Fruit fly (Drosophila melanogaster) whole organism, embryonic: Measurements from ENCODE around the gene Gbeta76C.

Source experiments
- CG1024 ChIP-seq: fragments of 200-800 bp; sonication (Bioruptor generic); IDR thresholded peaks from 2 replicates; pipeline ENCODE4 v1.3.6; 2022; ENCODE audit warnings: missing biosample characterization, missing genetic modification characterization
- CG10543 ChIP-seq: fragments of 200-800 bp; sonication (Bioruptor generic); optimal IDR thresholded peaks from 3 replicates; lab custom pipeline; 2017; ENCODE audit warnings: missing biosample characterization, mild to moderate bottlenecking, missing genetic modification characterization, moderate library complexity
- CG12299 ChIP-seq: fragments of 200-800 bp; sonication (Bioruptor generic); optimal IDR thresholded peaks from 2 replicates; lab custom pipeline; 2018; ENCODE audit warnings: missing biosample characterization, mild to moderate bottlenecking, missing genetic modification characterization
- CG12942 ChIP-seq: fragments of 200-800 bp; sonication (Bioruptor generic); optimal IDR thresholded peaks from 3 replicates; lab custom pipeline; 2016; ENCODE audit warnings: missing biosample characterization, missing genetic modification characterization
- CG13287 ChIP-seq: fragments of 200-800 bp; sonication (Bioruptor generic); IDR thresholded peaks from 2 replicates; pipeline ENCODE4 v1.3.6; 2022; ENCODE audit warnings: missing biosample characterization, missing genetic modification characterization; ENCODE audit not compliant: partially characterized antibody
- CG14860 ChIP-seq: fragments of 200-800 bp; sonication (Bioruptor generic); IDR thresholded peaks from 3 replicates; pipeline ENCODE4 v1.3.6; 2022; ENCODE audit warnings: missing biosample characterization, missing genetic modification characterization; ENCODE audit not compliant: partially characterized antibody
- CG1602 ChIP-seq: fragments of 200-800 bp; sonication (Bioruptor generic); optimal IDR thresholded peaks from 3 replicates; lab custom pipeline; 2016; ENCODE audit warnings: missing biosample characterization, missing genetic modification characterization
- CG17829 ChIP-seq: fragments of 200-800 bp; optimal IDR thresholded peaks from 2 replicates; lab custom pipeline; 2019; ENCODE audit warnings: missing biosample characterization, mild to moderate bottlenecking, missing genetic modification characterization, moderate library complexity
- CG2678 ChIP-seq: fragments of 200-800 bp; sonication (Bioruptor generic); optimal IDR thresholded peaks from 3 replicates; lab custom pipeline; 2019; ENCODE audit warnings: missing biosample characterization, mild to moderate bottlenecking, missing genetic modification characterization, moderate library complexity
- CG31441 ChIP-seq: fragments of 200-800 bp; sonication (Bioruptor generic); IDR thresholded peaks from 2 replicates; pipeline ENCODE4 v1.3.6; 2022; ENCODE audit warnings: missing biosample characterization, missing genetic modification characterization
- CG33213 ChIP-seq: fragments of 200-800 bp; sonication (Bioruptor generic); optimal IDR thresholded peaks from 3 replicates; lab custom pipeline; 2016; ENCODE audit warnings: missing biosample characterization, missing genetic modification characterization
- CG34224 ChIP-seq: fragments of 200-800 bp; sonication (Bioruptor generic); IDR thresholded peaks from 3 replicates; pipeline ENCODE4 v1.3.6; 2022; ENCODE audit warnings: missing biosample characterization, missing genetic modification characterization; ENCODE audit not compliant: partially characterized antibody
- CG4282 ChIP-seq: fragments of 200-800 bp; sonication (Bioruptor generic); optimal IDR thresholded peaks from 2 replicates; lab custom pipeline; 2016; ENCODE audit warnings: missing biosample characterization, missing genetic modification characterization
- CG6765 ChIP-seq: fragments of 200-800 bp; sonication (Bioruptor generic); optimal IDR thresholded peaks from 3 replicates; lab custom pipeline; 2017; ENCODE audit warnings: missing biosample characterization, mild to moderate bottlenecking, missing genetic modification characterization
- CG6791 ChIP-seq: fragments of 200-800 bp; sonication (Bioruptor generic); IDR thresholded peaks from 3 replicates; pipeline ENCODE4 v1.3.6; 2022; ENCODE audit warnings: missing biosample characterization, missing genetic modification characterization; ENCODE audit not compliant: partially characterized antibody
- CG9727 ChIP-seq: fragments of 200-800 bp; sonication (Bioruptor generic); optimal IDR thresholded peaks from 3 replicates; lab custom pipeline; 2017; ENCODE audit warnings: missing biosample characterization, mild to moderate bottlenecking, missing genetic modification characterization
- CG9817 ChIP-seq: fragments of 200-800 bp; sonication (Bioruptor generic); optimal IDR thresholded peaks from 2 replicates; lab custom pipeline; 2018; ENCODE audit warnings: missing biosample characterization, mild to moderate bottlenecking, missing genetic modification characterization, moderate library complexity
- CG9876 ChIP-seq: fragments of 200-800 bp; sonication (Bioruptor generic); optimal IDR thresholded peaks from 2 replicates; lab custom pipeline; 2016; ENCODE audit warnings: missing biosample characterization, missing genetic modification characterization
- CHES-1-like ChIP-seq: fragments of 200-800 bp; sonication (Bioruptor generic); optimal IDR thresholded peaks from 2 replicates; lab custom pipeline; 2016; ENCODE audit warnings: missing biosample characterization, missing genetic modification characterization
- Chrac-16 ChIP-seq: fragments of 200-800 bp; sonication (Bioruptor generic); optimal IDR thresholded peaks from 3 replicates; lab custom pipeline; 2016; ENCODE audit warnings: missing biosample characterization, missing genetic modification characterization
- CkIIα-i1 ChIP-seq: fragments of 200-800 bp; sonication (Bioruptor generic); IDR thresholded peaks from 2 replicates; pipeline ENCODE4 v1.3.6; 2022; ENCODE audit warnings: missing biosample characterization, missing genetic modification characterization
- CoRest ChIP-seq: fragments of 200-800 bp; sonication (Bioruptor generic); optimal IDR thresholded peaks from 3 replicates; lab custom pipeline; 2018; ENCODE audit warnings: missing biosample characterization, mild to moderate bottlenecking, missing genetic modification characterization, moderate library complexity
- D ChIP-seq, 2 experiments: fragments of 200-800 bp in 1 of 2; fragments of >200 bp in 1 of 2; sonication (Bioruptor generic) in 1 of 2; optimal IDR thresholded peaks; 2 replicates in 1 of 2; 3 replicates in 1 of 2; lab custom pipeline; 2017; ENCODE audit warnings: mild to moderate bottlenecking in 1 of 2, missing biosample characterization in 1 of 2, missing genetic modification characterization in 1 of 2, missing genetic modification reagents in 1 of 2
- Dek ChIP-seq: fragments of 200-800 bp; sonication (Bioruptor generic); optimal IDR thresholded peaks from 3 replicates; lab custom pipeline; 2019; ENCODE audit warnings: missing biosample characterization, mild to moderate bottlenecking, missing genetic modification characterization, moderate library complexity
- Dip2 ChIP-seq: fragments of 200-800 bp; sonication (Bioruptor generic); IDR thresholded peaks from 2 replicates; pipeline ENCODE4 v1.3.6; 2022; ENCODE audit warnings: missing biosample characterization, missing genetic modification characterization
- Elba2 ChIP-seq: fragments of 200-800 bp; sonication (Bioruptor generic); optimal IDR thresholded peaks from 3 replicates; lab custom pipeline; 2016; ENCODE audit warnings: missing biosample characterization, missing genetic modification characterization
- Hr39 ChIP-seq: fragments of >200 bp; optimal IDR thresholded peaks from 2 replicates; lab custom pipeline; 2017
- Hr78 ChIP-seq, 2 experiments: fragments of 200-800 bp in 1 of 2; fragments of >200 bp in 1 of 2; sonication (Bioruptor generic) in 1 of 2; optimal IDR thresholded peaks; 2 replicates each; lab custom pipeline; 2017 to 2019; ENCODE audit warnings: missing biosample characterization in 2 of 2, missing genetic modification characterization in 2 of 2, mild to moderate bottlenecking in 1 of 2, moderate library complexity in 1 of 2
- MESR4 ChIP-seq: fragments of 200-800 bp; sonication (Bioruptor generic); optimal IDR thresholded peaks from 2 replicates; lab custom pipeline; 2018; ENCODE audit warnings: missing biosample characterization, mild to moderate bottlenecking, missing genetic modification characterization, moderate library complexity
- Ravus ChIP-seq: fragments of 200-800 bp; sonication (Bioruptor generic); IDR thresholded peaks from 2 replicates; pipeline ENCODE4 v1.3.6; 2022; ENCODE audit warnings: missing biosample characterization, missing genetic modification characterization
- Sox102F ChIP-seq: fragments of 200-800 bp; sonication (Bioruptor generic); optimal IDR thresholded peaks from 2 replicates; lab custom pipeline; 2018; ENCODE audit warnings: missing biosample characterization, mild to moderate bottlenecking, missing genetic modification characterization, moderate library complexity
- Trl ChIP-seq, 3 experiments: fragments of >200 bp in 2 of 3; fragments of 200-800 bp in 1 of 3; sonication (Bioruptor generic) in 1 of 3; optimal IDR thresholded peaks; 2 replicates in 1 of 3; 3 replicates in 2 of 3; lab custom pipeline; 2016 to 2017; ENCODE audit warnings: missing biosample characterization in 1 of 3, missing genetic modification characterization in 1 of 3
- Xrp1 ChIP-seq: fragments of 200-800 bp; sonication (Bioruptor generic); IDR thresholded peaks from 2 replicates; pipeline ENCODE4 v1.3.6; 2022; ENCODE audit warnings: missing biosample characterization, missing genetic modification characterization
- ap ChIP-seq: fragments of 200-800 bp; sonication (Bioruptor generic); IDR thresholded peaks from 2 replicates; pipeline ENCODE4 v1.3.6; 2022; ENCODE audit warnings: missing biosample characterization, missing genetic modification characterization
- ato ChIP-seq: fragments of 200-800 bp; sonication (Bioruptor generic); IDR thresholded peaks from 2 replicates; pipeline ENCODE4 v1.3.6; 2022; ENCODE audit warnings: missing biosample characterization, missing genetic modification characterization; ENCODE audit not compliant: partially characterized antibody
- bcd ChIP-seq: fragments of 200-800 bp; sonication (Bioruptor generic); optimal IDR thresholded peaks from 2 replicates; lab custom pipeline; 2017; ENCODE audit warnings: missing biosample characterization, mild to moderate bottlenecking, missing genetic modification characterization
- dmrt11E ChIP-seq: fragments of 200-800 bp; sonication (Bioruptor generic); optimal IDR thresholded peaks from 3 replicates; lab custom pipeline; 2018; ENCODE audit warnings: missing biosample characterization, mild to moderate bottlenecking, missing genetic modification characterization, moderate library complexity
- ewg ChIP-seq: fragments of 200-800 bp; sonication (Bioruptor generic); optimal IDR thresholded peaks from 3 replicates; lab custom pipeline; 2017; ENCODE audit warnings: mild to moderate bottlenecking, missing biosample characterization, missing genetic modification reagents, missing genetic modification characterization
- fd3F ChIP-seq: fragments of 200-800 bp; sonication (Bioruptor generic); optimal IDR thresholded peaks from 2 replicates; lab custom pipeline; 2018; ENCODE audit warnings: missing biosample characterization, mild to moderate bottlenecking, missing genetic modification characterization, moderate library complexity
- fu2 ChIP-seq: fragments of 200-800 bp; sonication (Bioruptor generic); optimal IDR thresholded peaks from 2 replicates; lab custom pipeline; 2016; ENCODE audit warnings: missing biosample characterization, missing genetic modification characterization
- gcm ChIP-seq: fragments of 200-800 bp; sonication (Bioruptor generic); optimal IDR thresholded peaks from 2 replicates; lab custom pipeline; 2019; ENCODE audit warnings: missing biosample characterization, mild to moderate bottlenecking, missing genetic modification characterization, moderate library complexity
- lab ChIP-seq: fragments of 200-800 bp; sonication (Bioruptor generic); optimal IDR thresholded peaks from 3 replicates; lab custom pipeline; 2017; ENCODE audit warnings: missing biosample characterization, missing genetic modification characterization, mild to moderate bottlenecking, moderate library complexity, missing genetic modification reagents
- lbe ChIP-seq: fragments of 200-800 bp; sonication (Bioruptor generic); optimal IDR thresholded peaks from 2 replicates; lab custom pipeline; 2016; ENCODE audit warnings: missing biosample characterization, mild to moderate bottlenecking, missing genetic modification characterization
- mirr ChIP-seq: fragments of 200-800 bp; sonication (Bioruptor generic); optimal IDR thresholded peaks from 3 replicates; lab custom pipeline; 2018; ENCODE audit warnings: missing biosample characterization, mild to moderate bottlenecking, missing genetic modification characterization
- otp ChIP-seq: fragments of 200-800 bp; sonication (Bioruptor generic); IDR thresholded peaks from 3 replicates; pipeline ENCODE4, ENCODE4 v1.3.6; 2022; ENCODE audit warnings: missing biosample characterization, missing genetic modification characterization
- prd ChIP-seq, 3 experiments: fragments of >200 bp in 2 of 3; fragments of 200-800 bp in 1 of 3; sonication (Bioruptor generic) in 1 of 3; optimal IDR thresholded peaks in 2 of 3; IDR thresholded peaks in 1 of 3; 2 replicates in 2 of 3; 3 replicates in 1 of 3; pipeline versions ENCODE4 v1.3.6 to Lab custom; 2017 to 2022; ENCODE audit warnings: missing biosample characterization in 1 of 3, missing genetic modification characterization in 1 of 3
- sim ChIP-seq: fragments of 200-800 bp; sonication (Bioruptor generic); IDR thresholded peaks from 2 replicates; pipeline ENCODE4 v1.3.6; 2022; ENCODE audit warnings: missing biosample characterization, missing genetic modification characterization
- wdn ChIP-seq: fragments of 200-800 bp; sonication (Bioruptor generic); IDR thresholded peaks from 2 replicates; pipeline ENCODE4 v1.3.6; 2022; ENCODE audit warnings: missing biosample characterization, missing genetic modification characterization
- wor ChIP-seq: fragments of 200-800 bp; sonication (Bioruptor generic); IDR thresholded peaks from 2 replicates; pipeline ENCODE4 v1.3.6; 2022; ENCODE audit warnings: missing biosample characterization, missing genetic modification characterization

Gene Gbeta76C

dm6 chr3L:19650121-19650520 is 37.3 kb upstream of the Gbeta76C start (continued):
- TF ChIP-seq Hr39 (lab: Kevin White, UChicago), result no peak
- no peak for TF ChIP-seq ap (GFP tag; lab: Robert Waterston, UW)
- TF ChIP-seq CG13287 (GFP tag; lab: Robert Waterston, UW), result peak; percentile 40; the same call in 1 of the 2 replicates
- TF ChIP-seq CG4282 (GFP tag; lab: Kevin White, UChicago), result no peak
- TF ChIP-seq CG34224 (GFP tag; lab: Robert Waterston, UW), result peak; percentile 20; the same call in 1 of the 3 replicates
- TF ChIP-seq Trl (optimal IDR thresholded peaks at IDR 0.05; lab: Kevin White, UChicago), result no peak
- TF ChIP-seq Trl (GFP tag; optimal IDR thresholded peaks at IDR 0.05; lab: Kevin White, UChicago), result no peak
- no peak for TF ChIP-seq Dip2
- no peak for TF ChIP-seq D (optimal IDR thresholded peaks at IDR 0.05; lab: Kevin White, UChicago)
- TF ChIP-seq D (GFP tag; optimal IDR thresholded peaks at IDR 0.05; lab: Kevin White, UChicago), result no peak
- TF ChIP-seq Dek (tag; lab: Kevin White, UChicago), result no peak
- no peak for TF ChIP-seq CoRest (tag; lab: Kevin White, UChicago)
- TF ChIP-seq CG6765 (GFP tag; lab: Kevin White, UChicago), result no peak
- TF ChIP-seq Hr78 (GFP tag; optimal IDR thresholded peaks at IDR 0.05; lab: Kevin White, UChicago), result no peak
- no peak for TF ChIP-seq CG1602 (GFP tag; lab: Kevin White, UChicago)
- TF ChIP-seq lbe (GFP tag; lab: Kevin White, UChicago), result no peak
- TF ChIP-seq prd (optimal IDR thresholded peaks at IDR 0.05; lab: Kevin White, UChicago), result no peak
- TF ChIP-seq prd (GFP tag; IDR thresholded peaks at IDR 0.05; lab: Robert Waterston, UW), result no peak
- peak; percentile 74 for TF ChIP-seq CG14860 (GFP tag; lab: Robert Waterston, UW)
- no peak for TF ChIP-seq Xrp1 (GFP tag; lab: Robert Waterston, UW)
- peak; percentile 62 for TF ChIP-seq CG6791 (GFP tag; lab: Robert Waterston, UW)
- no peak for TF ChIP-seq lab (GFP tag; lab: Kevin White, UChicago)
- TF ChIP-seq ato (GFP tag; lab: Robert Waterston, UW), result 0 out of 2 replicates have a peak, but pooled peaks have one; percentile 26
- no peak for TF ChIP-seq wdn (GFP tag; lab: Robert Waterston, UW)
- no peak for TF ChIP-seq CG9817
- TF ChIP-seq Sox102F (GFP tag; lab: Kevin White, UChicago), result no peak
- no peak for TF ChIP-seq CG31441 (GFP tag; lab: Robert Waterston, UW)
- no peak for TF ChIP-seq mirr
- no peak for TF ChIP-seq CG12942
- no peak for TF ChIP-seq fu2
- TF ChIP-seq Elba2 (GFP tag; lab: Kevin White, UChicago), result no peak
- TF ChIP-seq Chrac-16 (GFP tag; lab: Kevin White, UChicago), result no peak
- no peak for TF ChIP-seq CkIIα-i1 (GFP tag; lab: Robert Waterston, UW)
- no peak for TF ChIP-seq Ravus (GFP tag; lab: Robert Waterston, UW)
- TF ChIP-seq CG17829 (tag; lab: Kevin White, UChicago), result no peak
- TF ChIP-seq fd3F (GFP tag; lab: Kevin White, UChicago), result no peak
- no peak for TF ChIP-seq sim (GFP tag; lab: Robert Waterston, UW)
- no peak for TF ChIP-seq CG12299 (tag; lab: Kevin White, UChicago)
- no peak for TF ChIP-seq otp
- TF ChIP-seq wor, result no peak
- no peak for TF ChIP-seq CHES-1-like (GFP tag; lab: Kevin White, UChicago)
- no peak for TF ChIP-seq ewg
- TF ChIP-seq CG10543, result no peak
- TF ChIP-seq MESR4, result no peak
- TF ChIP-seq CG33213 (GFP tag; lab: Kevin White, UChicago), result no peak
- no peak for TF ChIP-seq CG2678
- no peak for TF ChIP-seq CG9876 (GFP tag; lab: Kevin White, UChicago)
- TF ChIP-seq CG1024 (GFP tag; lab: Robert Waterston, UW), result no peak
- TF ChIP-seq gcm, result no peak
- TF ChIP-seq CG9727 (GFP tag; lab: Kevin White, UChicago), result no peak
- no peak for TF ChIP-seq bcd (GFP tag; lab: Kevin White, UChicago)
- no peak for TF ChIP-seq dmrt11E
